Worm (Caenorhabditis elegans): Measurements from ENCODE around the gene K09D9.14.

K09D9.14 gene

ce11 chrV:3987616-3988015 lies 34.1 kb downstream of the K09D9.14 start, which contains the start of gene nlp-28:
Gene nlp-28 (plus strand): TSS chrV:3987900.
- no peak for TF ChIP-seq sptf-2 (GFP tag; optimal IDR thresholded peaks at IDR 0.05)
- peak; percentile 39 for TF ChIP-seq ama-1 (optimal IDR thresholded peaks at IDR 0.05)
- TF ChIP-seq ama-1 (GFP tag; optimal IDR thresholded peaks at IDR 0.05): no peak

ce11 chrV:3985104-3985503 lies 36.6 kb downstream of the K09D9.14 start:
- TF ChIP-seq die-1 (tag; optimal IDR thresholded peaks at IDR 0.05) (no peak), Y53F4B.3 (GFP tag; IDR thresholded peaks at IDR 0.05) (no peak), zim-3 (tag; optimal IDR thresholded peaks at IDR 0.05) (no peak), hsf-1 (GFP tag; IDR thresholded peaks at IDR 0.05) (no peak), atf-7 (tag; optimal IDR thresholded peaks at IDR 0.05) (no peak), aptf-3 (GFP tag; IDR thresholded peaks at IDR 0.05) (no peak), nfya-2 (GFP tag; IDR thresholded peaks at IDR 0.05) (no peak), B0035.1 (tag; optimal IDR thresholded peaks at IDR 0.05) (no peak), B0336.3 (GFP tag; IDR thresholded peaks at IDR 0.05) (no peak), nhr-120 (GFP tag; IDR thresholded peaks at IDR 0.05) (no peak), ztf-25 (GFP tag; IDR thresholded peaks at IDR 0.05) (no peak), ekl-4 (GFP tag; IDR thresholded peaks at IDR 0.05) (no peak), mes-4 (tag; optimal IDR thresholded peaks at IDR 0.05) (no peak), Y67H2A.10 (GFP tag; conservative IDR thresholded peaks at IDR 0.05) (no peak), D2030.7 (GFP tag; IDR thresholded peaks at IDR 0.05) (no peak), sea-2 (GFP tag; IDR thresholded peaks at IDR 0.05) (no peak), F10E7.11 (tag; optimal IDR thresholded peaks at IDR 0.05) (no peak), bed-1 (GFP tag; IDR thresholded peaks at IDR 0.05) (no peak), let-526 (GFP tag; IDR thresholded peaks at IDR 0.05) (no peak)

- TF ChIP-seq nfyb-1 (GFP tag; IDR thresholded peaks at IDR 0.05) (no peak), xnd-1 (tag; optimal IDR thresholded peaks at IDR 0.05) (no peak), lin-26 (GFP tag; IDR thresholded peaks at IDR 0.05) (no peak)
Observed at ce11 chrV:3984178-3984577, 37.5 kb downstream of the K09D9.14 start, which contains the start of gene nlp-29. Gene nlp-29 (plus strand): TSS chrV:3984425.

ce11 chrV:3981680-3982079 lies 40.0 kb downstream of the K09D9.14 start, which contains the start of gene nlp-30:
Gene nlp-30 (plus strand): TSS chrV:3981980.
- TF ChIP-seq ceh-91 (GFP tag; IDR thresholded peaks at IDR 0.05) (no peak), chd-7 (tag; optimal IDR thresholded peaks at IDR 0.05) (no peak), hlh-12 (tag; optimal IDR thresholded peaks at IDR 0.05) (no peak), rec-8 (tag; optimal IDR thresholded peaks at IDR 0.05) (no peak), dpff-1 (tag; optimal IDR thresholded peaks at IDR 0.05) (no peak), rpc-1 (optimal IDR thresholded peaks at IDR 0.05) (no peak), rpc-1 (tag; optimal IDR thresholded peaks at IDR 0.05) (no peak), xnd-1 (tag; optimal IDR thresholded peaks at IDR 0.05) (no peak), nfya-2 (GFP tag; IDR thresholded peaks at IDR 0.05) (no peak), egl-44 (GFP tag; IDR thresholded peaks at IDR 0.05) (no peak), hmg-20 (GFP tag; IDR thresholded peaks at IDR 0.05) (no peak), F22D6.2 (tag; optimal IDR thresholded peaks at IDR 0.05) (no peak), ccch-3 (GFP tag; optimal IDR thresholded peaks at IDR 0.05) (no peak), attf-5 (GFP tag; optimal IDR thresholded peaks at IDR 0.05) (no peak), F55B11.4 (tag; optimal IDR thresholded peaks at IDR 0.05; ENCODE audit: borderline replicate concordance, insufficient read depth) (no peak), C06A6.2 (GFP tag; conservative IDR thresholded peaks at IDR 0.05) (no peak), ztf-3 (GFP tag; optimal IDR thresholded peaks at IDR 0.05) (no peak), lir-1 (GFP tag; conservative IDR thresholded peaks at IDR 0.05) (no peak), C17E4.6 (GFP tag; IDR thresholded peaks at IDR 0.05) (no peak), mes-4 (tag; optimal IDR thresholded peaks at IDR 0.05) (no peak), F49E8.2 (tag; optimal IDR thresholded peaks at IDR 0.05; ENCODE audit: insufficient read depth) (no peak)

Measured in whole organism, young adult.